Worm (Caenorhabditis elegans): ENCODE data around the gene str-136.

ce11 chrV:8300935-8301535 is 22.3 kb upstream of the str-136 start, which contains the start of gene W02D7.6:
- TF ChIP-seq lin-15B (tag; optimal IDR thresholded peaks at IDR 0.05) (no peak), daf-12 (tag; optimal IDR thresholded peaks at IDR 0.05) (no peak), unc-130 (GFP tag; optimal IDR thresholded peaks at IDR 0.05) (no peak), daf-8 (GFP tag; IDR thresholded peaks at IDR 0.05) (no peak), lin-13 (GFP tag; optimal IDR thresholded peaks at IDR 0.05) (no peak), vab-7 (GFP tag; IDR thresholded peaks at IDR 0.05) (no peak), ama-1 (optimal IDR thresholded peaks at IDR 0.05) (peak; percentile 80), lin-1 (GFP tag; IDR thresholded peaks at IDR 0.05) (no peak), unc-39 (tag; optimal IDR thresholded peaks at IDR 0.05) (no peak)

All from whole organism, L4 larva.